Fruit fly (Drosophila melanogaster) whole organism, pupa: ENCODE measurements around the gene ND-75.

Experiments used
- CG12605 ChIP-seq: fragments of 200-800 bp; sonication (Bioruptor generic); IDR thresholded peaks from 2 replicates; pipeline ENCODE4 v1.3.6; 2022; ENCODE audit warnings: missing biosample characterization, missing genetic modification characterization
- CG13204 ChIP-seq: fragments of 200-800 bp; sonication (Bioruptor generic); optimal IDR thresholded peaks from 2 replicates; lab custom pipeline; 2018; ENCODE audit warnings: missing biosample characterization, mild to moderate bottlenecking, missing genetic modification characterization, moderate library complexity
- CG14655 ChIP-seq: fragments of 200-800 bp; sonication (Bioruptor generic); optimal IDR thresholded peaks from 3 replicates; lab custom pipeline; 2017; ENCODE audit warnings: mild to moderate bottlenecking, missing biosample characterization, missing genetic modification reagents, missing genetic modification characterization
- CG15710 ChIP-seq: fragments of 200-800 bp; sonication (Bioruptor generic); optimal IDR thresholded peaks from 2 replicates; lab custom pipeline; 2018; ENCODE audit warnings: missing biosample characterization, mild to moderate bottlenecking, missing genetic modification characterization, moderate library complexity
- CG4496 ChIP-seq: fragments of 200-800 bp; sonication (Bioruptor generic); IDR thresholded peaks from 3 replicates; pipeline ENCODE4 v1.3.6; 2022; ENCODE audit warnings: missing biosample characterization, missing genetic modification characterization
- Snoo ChIP-seq: fragments of 200-800 bp; sonication (Bioruptor generic); optimal IDR thresholded peaks from 3 replicates; lab custom pipeline; 2017; ENCODE audit warnings: missing biosample characterization, mild to moderate bottlenecking, missing genetic modification characterization, inconsistent platforms

DNA sequence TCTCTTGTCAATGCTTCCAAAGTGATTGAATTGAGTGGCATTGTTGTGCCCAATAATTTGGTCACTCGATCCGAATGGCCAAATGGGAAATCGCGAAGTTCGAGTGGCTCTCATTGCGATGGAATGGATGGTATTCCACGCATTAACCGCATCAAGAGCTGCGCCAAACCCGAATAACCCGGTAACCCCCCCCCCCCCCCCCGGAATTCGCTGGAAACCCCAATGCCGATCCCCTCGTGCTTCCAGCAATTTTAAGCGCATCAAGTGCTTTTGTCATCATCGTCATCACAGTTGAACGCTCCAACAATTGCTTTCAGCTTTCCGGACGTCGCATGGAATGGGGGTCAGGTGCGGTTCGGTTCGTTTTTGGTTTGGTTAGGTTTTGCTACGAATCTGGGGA lies 44.9 kb downstream of the ND-75 start:
- no peak for TF ChIP-seq CG13204 (GFP tag; lab: Kevin White, UChicago)
- no peak for TF ChIP-seq CG4496 (GFP tag; lab: Robert Waterston, UW)
- TF ChIP-seq CG15710 (tag; lab: Kevin White, UChicago) = no peak
- TF ChIP-seq Snoo (tag; lab: Kevin White, UChicago) = no peak
- no peak for TF ChIP-seq CG12605 (GFP tag; lab: Robert Waterston, UW)
- no peak for TF ChIP-seq CG14655 (GFP tag; lab: Kevin White, UChicago)
